Worm (Caenorhabditis elegans) whole organism, L2 larva: Measurements from ENCODE around the gene D2096.5.

ENCODE experiments used
- F13H6.1 ChIP-seq: sonication (generic microtip); optimal IDR thresholded peaks from 2 replicates; lab custom pipeline; 2016; ENCODE audit warnings: missing genetic modification characterization, missing compliant biosample characterization
- fos-1 ChIP-seq: fragments of 150-350 bp; optimal IDR thresholded peaks from 2 replicates; lab custom pipeline; 2014; ENCODE audit warnings: missing biosample characterization, missing genetic modification characterization
- lsy-2 ChIP-seq, 2 experiments: fragments of 150-350 bp in 1 of 2; sonication (generic microtip) in 1 of 2; optimal IDR thresholded peaks; 2 replicates each; lab custom pipeline; 2014 to 2017; ENCODE audit warnings: missing biosample characterization in 2 of 2, missing genetic modification characterization in 2 of 2
- nhr-11 ChIP-seq: fragments of 150-350 bp; optimal IDR thresholded peaks from 2 replicates; lab custom pipeline; 2014; ENCODE audit warnings: missing biosample characterization, missing genetic modification characterization
- nhr-77 ChIP-seq: fragments of 150-350 bp; optimal IDR thresholded peaks from 2 replicates; lab custom pipeline; 2014; ENCODE audit warnings: missing biosample characterization, missing genetic modification characterization
- skn-1 ChIP-seq: sonication (generic microtip); optimal IDR thresholded peaks from 2 replicates; lab custom pipeline; 2017; ENCODE audit warnings: missing biosample characterization, missing genetic modification characterization
- snpc-4 ChIP-seq: fragments of 150-350 bp; optimal IDR thresholded peaks from 2 replicates; lab custom pipeline; 2014; ENCODE audit warnings: missing biosample characterization, missing genetic modification characterization
- unc-39 ChIP-seq: fragments of 150-350 bp; optimal IDR thresholded peaks from 2 replicates; lab custom pipeline; 2014; ENCODE audit warnings: missing biosample characterization, missing genetic modification characterization
- ztf-11 ChIP-seq: sonication (generic microtip); optimal IDR thresholded peaks from 2 replicates; lab custom pipeline; 2017; ENCODE audit warnings: missing biosample characterization, missing genetic modification characterization

- TF ChIP-seq nhr-77 (tag; lab: Kevin White, UChicago) (no peak), F13H6.1 (no peak), snpc-4 (tag; lab: Kevin White, UChicago) (no peak), skn-1 (tag; lab: Kevin White, UChicago) (no peak), ztf-11 (tag; lab: Kevin White, UChicago) (no peak), unc-39 (no peak), fos-1 (tag; lab: Kevin White, UChicago) (no peak), lsy-2 (tag; optimal IDR thresholded peaks at IDR 0.05; lab: Kevin White, UChicago) (no peak), nhr-11 (tag; lab: Kevin White, UChicago) (no peak)
These were observed 17.9 kb upstream of the D2096.5 start, which contains the start of gene D2096.7 for ce11 chrIV:8377501-8377900.
